Fruit fly (Drosophila melanogaster) whole organism, embryonic: ENCODE measurements around the gene Iru.

ENCODE experiments used
- CG10147 ChIP-seq: fragments of 200-800 bp; sonication (Bioruptor generic); optimal IDR thresholded peaks from 2 replicates; lab custom pipeline; 2019; ENCODE audit warnings: missing biosample characterization, mild to moderate bottlenecking, missing genetic modification characterization, moderate library complexity
- CG11093 ChIP-seq: fragments of 200-800 bp; sonication (Bioruptor generic); IDR thresholded peaks from 3 replicates; pipeline ENCODE4 v1.3.6; 2022; ENCODE audit warnings: missing biosample characterization, missing genetic modification characterization
- CG12071 ChIP-seq: fragments of 200-800 bp; sonication (Bioruptor generic); optimal IDR thresholded peaks from 3 replicates; lab custom pipeline; 2018; ENCODE audit warnings: missing biosample characterization, mild to moderate bottlenecking, missing genetic modification characterization
- CG12219 ChIP-seq: fragments of 200-800 bp; sonication (Bioruptor generic); optimal IDR thresholded peaks from 3 replicates; lab custom pipeline; 2018; ENCODE audit warnings: missing biosample characterization, mild to moderate bottlenecking, missing genetic modification characterization
- CG12236 ChIP-seq: fragments of 200-800 bp; sonication (Bioruptor generic); optimal IDR thresholded peaks from 2 replicates; lab custom pipeline; 2016; ENCODE audit warnings: missing biosample characterization, missing genetic modification characterization
- CG13624 ChIP-seq: fragments of 200-800 bp; sonication (Bioruptor generic); optimal IDR thresholded peaks from 2 replicates; lab custom pipeline; 2016; ENCODE audit warnings: missing biosample characterization, missing genetic modification characterization
- CG13894 ChIP-seq: fragments of 200-800 bp; sonication (Bioruptor generic); optimal IDR thresholded peaks from 3 replicates; lab custom pipeline; 2018; ENCODE audit warnings: missing biosample characterization, mild to moderate bottlenecking, missing genetic modification characterization, moderate library complexity
- CG14667 ChIP-seq: fragments of 200-800 bp; sonication (Bioruptor generic); IDR thresholded peaks from 2 replicates; pipeline ENCODE4 v1.3.6; 2022; ENCODE audit warnings: missing biosample characterization, missing genetic modification characterization
- CG15601 ChIP-seq: fragments of 200-800 bp; sonication (Bioruptor generic); optimal IDR thresholded peaks from 3 replicates; lab custom pipeline; 2019; ENCODE audit warnings: missing biosample characterization, mild to moderate bottlenecking, missing genetic modification characterization, moderate library complexity
- CG1603 ChIP-seq: fragments of 200-800 bp; sonication (Bioruptor generic); optimal IDR thresholded peaks from 2 replicates; lab custom pipeline; 2019; ENCODE audit warnings: missing biosample characterization, mild to moderate bottlenecking, missing genetic modification characterization, moderate library complexity
- CG16813 ChIP-seq: fragments of 200-800 bp; sonication (Bioruptor generic); IDR thresholded peaks from 3 replicates; pipeline ENCODE4 v1.3.6; 2022; ENCODE audit warnings: missing biosample characterization, missing genetic modification characterization; ENCODE audit not compliant: partially characterized antibody
- CG17912 ChIP-seq: fragments of 200-800 bp; sonication (Bioruptor generic); optimal IDR thresholded peaks from 2 replicates; lab custom pipeline; 2018; ENCODE audit warnings: missing biosample characterization, mild to moderate bottlenecking, missing genetic modification characterization
- CG18599 ChIP-seq: fragments of 200-800 bp; sonication (Bioruptor generic); optimal IDR thresholded peaks from 3 replicates; lab custom pipeline; 2017; ENCODE audit warnings: missing biosample characterization, missing genetic modification characterization, mild to moderate bottlenecking, moderate library complexity, missing genetic modification reagents
- CG2889 ChIP-seq: fragments of 200-800 bp; sonication (Bioruptor generic); IDR thresholded peaks from 3 replicates; pipeline ENCODE4 v1.3.6; 2022; ENCODE audit warnings: missing biosample characterization, missing genetic modification characterization
- CG31365 ChIP-seq: fragments of 200-800 bp; sonication (Bioruptor generic); optimal IDR thresholded peaks from 2 replicates; lab custom pipeline; 2018; ENCODE audit warnings: missing biosample characterization, mild to moderate bottlenecking, missing genetic modification characterization
- CG6813 ChIP-seq: fragments of 200-800 bp; sonication (Bioruptor generic); optimal IDR thresholded peaks from 2 replicates; lab custom pipeline; 2017; ENCODE audit warnings: missing biosample characterization, missing genetic modification characterization, mild to moderate bottlenecking, moderate library complexity, missing genetic modification reagents
- CG8359 ChIP-seq: fragments of 200-800 bp; sonication (Bioruptor generic); optimal IDR thresholded peaks from 2 replicates; lab custom pipeline; 2017; ENCODE audit warnings: missing biosample characterization, mild to moderate bottlenecking, missing genetic modification characterization, borderline replicate concordance
- CG8388 ChIP-seq: fragments of 200-800 bp; sonication (Bioruptor generic); optimal IDR thresholded peaks from 2 replicates; lab custom pipeline; 2019; ENCODE audit warnings: missing biosample characterization, mild to moderate bottlenecking, missing genetic modification characterization, moderate library complexity
- CrebB ChIP-seq: fragments of 200-800 bp; sonication (Bioruptor generic); optimal IDR thresholded peaks from 3 replicates; lab custom pipeline; 2018; ENCODE audit warnings: missing biosample characterization, mild to moderate bottlenecking, missing genetic modification characterization
- Hey ChIP-seq: fragments of 200-800 bp; sonication (Bioruptor generic); optimal IDR thresholded peaks from 3 replicates; lab custom pipeline; 2018; ENCODE audit warnings: missing biosample characterization, mild to moderate bottlenecking, missing genetic modification characterization
- Hr51 ChIP-seq, 2 experiments: fragments of 200-800 bp; sonication (Bioruptor generic); optimal IDR thresholded peaks; 2 replicates in 1 of 2; 3 replicates in 1 of 2; lab custom pipeline; 2016 to 2018; ENCODE audit warnings: missing biosample characterization in 2 of 2, missing genetic modification characterization in 2 of 2, mild to moderate bottlenecking in 1 of 2, moderate library complexity in 1 of 2
- Max ChIP-seq: fragments of 200-800 bp; sonication (Bioruptor generic); optimal IDR thresholded peaks from 2 replicates; lab custom pipeline; 2016; ENCODE audit warnings: missing biosample characterization, mild to moderate bottlenecking, missing genetic modification characterization
- NC2β ChIP-seq: fragments of 200-800 bp; sonication (Bioruptor generic); optimal IDR thresholded peaks from 2 replicates; lab custom pipeline; 2016; ENCODE audit warnings: missing biosample characterization, missing genetic modification characterization
- Pdp1 ChIP-seq, 2 experiments: fragments of 200-800 bp; sonication (Bioruptor generic); optimal IDR thresholded peaks; 3 replicates each; lab custom pipeline; 2016; ENCODE audit warnings: missing biosample characterization in 2 of 2, missing genetic modification characterization in 2 of 2, mild to moderate bottlenecking in 1 of 2, moderate library complexity in 1 of 2
- Rx ChIP-seq: fragments of 200-800 bp; sonication (Bioruptor generic); IDR thresholded peaks from 2 replicates; pipeline ENCODE4 v1.3.6; 2022; ENCODE audit warnings: missing biosample characterization, missing genetic modification characterization
- Sox102F ChIP-seq: fragments of 200-800 bp; sonication (Bioruptor generic); optimal IDR thresholded peaks from 2 replicates; lab custom pipeline; 2018; ENCODE audit warnings: missing biosample characterization, mild to moderate bottlenecking, missing genetic modification characterization, moderate library complexity
- TFAM ChIP-seq: fragments of 200-800 bp; sonication (Bioruptor generic); optimal IDR thresholded peaks from 2 replicates; lab custom pipeline; 2017; ENCODE audit warnings: missing biosample characterization, missing genetic modification characterization, inconsistent platforms
- Vsx1 ChIP-seq: fragments of 200-800 bp; sonication (Bioruptor generic); optimal IDR thresholded peaks from 2 replicates; lab custom pipeline; 2017; ENCODE audit warnings: missing biosample characterization, mild to moderate bottlenecking, missing genetic modification characterization, missing genetic modification reagents
- Xbp1 ChIP-seq: fragments of 200-800 bp; sonication (Bioruptor generic); optimal IDR thresholded peaks from 3 replicates; lab custom pipeline; 2016; ENCODE audit warnings: missing biosample characterization, mild to moderate bottlenecking, missing genetic modification characterization
- bab2 ChIP-seq: fragments of 200-800 bp; sonication (Bioruptor generic); optimal IDR thresholded peaks from 2 replicates; lab custom pipeline; 2016; ENCODE audit warnings: missing biosample characterization, missing genetic modification characterization
- cg ChIP-seq: fragments of 200-800 bp; sonication (Bioruptor generic); optimal IDR thresholded peaks from 3 replicates; lab custom pipeline; 2019; ENCODE audit warnings: missing biosample characterization, mild to moderate bottlenecking, missing genetic modification characterization, moderate library complexity
- corto ChIP-seq: fragments of 200-800 bp; sonication (Bioruptor generic); optimal IDR thresholded peaks from 2 replicates; lab custom pipeline; 2016; ENCODE audit warnings: missing biosample characterization, mild to moderate bottlenecking, missing genetic modification characterization, moderate library complexity
- da ChIP-seq: fragments of 200-800 bp; sonication (Bioruptor generic); optimal IDR thresholded peaks from 2 replicates; lab custom pipeline; 2016; ENCODE audit warnings: missing biosample characterization, missing genetic modification characterization
- dmrt99B ChIP-seq: fragments of 200-800 bp; sonication (Bioruptor generic); optimal IDR thresholded peaks from 2 replicates; lab custom pipeline; 2018; ENCODE audit warnings: missing biosample characterization, mild to moderate bottlenecking, missing genetic modification characterization, moderate library complexity
- grau ChIP-seq: fragments of 200-800 bp; optimal IDR thresholded peaks from 3 replicates; lab custom pipeline; 2019; ENCODE audit warnings: missing biosample characterization, mild to moderate bottlenecking, missing genetic modification characterization, moderate library complexity
- her ChIP-seq: fragments of 200-800 bp; sonication (Bioruptor generic); optimal IDR thresholded peaks from 2 replicates; lab custom pipeline; 2016; ENCODE audit warnings: missing biosample characterization, missing genetic modification characterization
- hkb ChIP-seq, 2 experiments: fragments of 200-800 bp in 1 of 2; fragments of >200 bp in 1 of 2; sonication (Bioruptor generic) in 1 of 2; IDR thresholded peaks in 1 of 2; optimal IDR thresholded peaks in 1 of 2; 2 replicates each; pipeline versions ENCODE4 v1.3.6 to Lab custom; 2017 to 2022; ENCODE audit warnings: missing biosample characterization in 1 of 2, missing genetic modification characterization in 1 of 2
- hth ChIP-seq: fragments of >200 bp; optimal IDR thresholded peaks from 2 replicates; lab custom pipeline; 2017; ENCODE audit warnings: inconsistent platforms
- jumu ChIP-seq: fragments of 200-800 bp; sonication (Bioruptor generic); optimal IDR thresholded peaks from 3 replicates; lab custom pipeline; 2016; ENCODE audit warnings: missing biosample characterization, missing genetic modification characterization
- lbe ChIP-seq: fragments of 200-800 bp; sonication (Bioruptor generic); optimal IDR thresholded peaks from 2 replicates; lab custom pipeline; 2016; ENCODE audit warnings: missing biosample characterization, mild to moderate bottlenecking, missing genetic modification characterization
- nmo ChIP-seq: fragments of 200-800 bp; sonication (Bioruptor generic); optimal IDR thresholded peaks from 2 replicates; lab custom pipeline; 2018; ENCODE audit warnings: missing biosample characterization, mild to moderate bottlenecking, missing genetic modification characterization, moderate library complexity
- oc ChIP-seq: fragments of 200-800 bp; sonication (Bioruptor generic); optimal IDR thresholded peaks from 2 replicates; lab custom pipeline; 2018; ENCODE audit warnings: missing biosample characterization, mild to moderate bottlenecking, missing genetic modification characterization, moderate library complexity
- pho ChIP-seq: fragments of 200-800 bp; sonication (Bioruptor generic); optimal IDR thresholded peaks from 2 replicates; lab custom pipeline; 2016; ENCODE audit warnings: missing biosample characterization, missing genetic modification characterization
- pnt ChIP-seq: fragments of 200-800 bp; sonication (Bioruptor generic); optimal IDR thresholded peaks from 3 replicates; lab custom pipeline; 2016; ENCODE audit warnings: missing biosample characterization, missing genetic modification characterization
- shn ChIP-seq: fragments of 200-800 bp; sonication (Bioruptor generic); optimal IDR thresholded peaks from 3 replicates; lab custom pipeline; 2016; ENCODE audit warnings: missing biosample characterization, missing genetic modification characterization
- slp2 ChIP-seq: fragments of 200-800 bp; sonication (Bioruptor generic); optimal IDR thresholded peaks from 2 replicates; lab custom pipeline; 2016; ENCODE audit warnings: missing biosample characterization, missing genetic modification characterization
- tin ChIP-seq: fragments of 200-800 bp; sonication (Bioruptor generic); optimal IDR thresholded peaks from 3 replicates; lab custom pipeline; 2016; ENCODE audit warnings: missing biosample characterization, missing genetic modification characterization
- trem ChIP-seq: fragments of 200-800 bp; optimal IDR thresholded peaks from 3 replicates; lab custom pipeline; 2019; ENCODE audit warnings: missing biosample characterization, mild to moderate bottlenecking, missing genetic modification characterization, moderate library complexity
- trh ChIP-seq: fragments of 200-800 bp; sonication (Bioruptor generic); optimal IDR thresholded peaks from 2 replicates; lab custom pipeline; 2016; ENCODE audit warnings: missing biosample characterization, missing genetic modification characterization
- zfh2 ChIP-seq: fragments of 200-800 bp; sonication (Bioruptor generic); optimal IDR thresholded peaks from 2 replicates; lab custom pipeline; 2016; ENCODE audit warnings: missing biosample characterization, missing genetic modification characterization

The Iru gene

dm6 chr3R:9053021-9053420 is 46.8 kb downstream of the Iru start (continued):
- TF ChIP-seq trh (GFP tag; lab: Kevin White, UChicago) (no peak), CG6813 (GFP tag; lab: Kevin White, UChicago) (peak; percentile 76), CG31365 (tag; lab: Kevin White, UChicago) (peak; percentile 35), CG16813 (no peak), CG17912 (GFP tag; lab: Kevin White, UChicago) (no peak), tin (GFP tag; lab: Kevin White, UChicago) (peak; percentile 27), CG1603 (tag; lab: Kevin White, UChicago) (peak; percentile 43), hth (lab: Kevin White, UChicago) (no peak), CG12219 (peak; percentile 50), her (GFP tag; lab: Kevin White, UChicago) (peak; percentile 85), CG11093 (GFP tag; lab: Robert Waterston, UW) (no peak), slp2 (GFP tag; lab: Kevin White, UChicago) (peak; percentile 50), CG12236 (peak; percentile 29), TFAM (GFP tag; lab: Kevin White, UChicago) (no peak), CG15601 (tag; lab: Kevin White, UChicago) (no peak), nmo (GFP tag; lab: Kevin White, UChicago) (no peak), hkb (optimal IDR thresholded peaks at IDR 0.05; lab: Kevin White, UChicago) (no peak), hkb (GFP tag; IDR thresholded peaks at IDR 0.05; lab: Robert Waterston, UW) (no peak), corto (no peak), CG14667 (GFP tag; lab: Robert Waterston, UW) (no peak), lbe (peak; percentile 64), oc (tag; lab: Kevin White, UChicago) (peak; percentile 43), bab2 (GFP tag; lab: Kevin White, UChicago) (peak; percentile 19), Max (GFP tag; lab: Kevin White, UChicago) (peak; percentile 29), CG18599 (GFP tag; lab: Kevin White, UChicago) (peak; percentile 90), Xbp1 (GFP tag; lab: Kevin White, UChicago) (peak; percentile 38), CG13894 (peak; percentile 82), CG8388 (GFP tag; lab: Kevin White, UChicago) (no peak), dmrt99B (tag; lab: Kevin White, UChicago) (peak; percentile 33), NC2β (GFP tag; lab: Kevin White, UChicago) (peak; percentile 39), Vsx1 (GFP tag; lab: Kevin White, UChicago) (peak; percentile 65), CG10147 (peak; percentile 21), da (GFP tag; lab: Kevin White, UChicago) (peak; percentile 46), pho (GFP tag; lab: Kevin White, UChicago) (peak; percentile 78), pnt (GFP tag; lab: Kevin White, UChicago) (peak; percentile 57), Pdp1 (GFP tag; optimal IDR thresholded peaks at IDR 0.05; lab: Kevin White, UChicago) (peak; percentile 46 to 67), CrebB (tag; lab: Kevin White, UChicago) (peak; percentile 74), jumu (GFP tag; lab: Kevin White, UChicago) (peak; percentile 73), Hr51 (GFP tag; optimal IDR thresholded peaks at IDR 0.05; lab: Kevin White, UChicago) (peak; percentile 19 to 64), cg (GFP tag; lab: Kevin White, UChicago) (peak; percentile 81), grau (tag; lab: Kevin White, UChicago) (peak; percentile 35), Rx (GFP tag; lab: Robert Waterston, UW) (no peak), Hey (tag; lab: Kevin White, UChicago) (no peak), CG8359 (GFP tag; lab: Kevin White, UChicago) (no peak), CG12071 (GFP tag; lab: Kevin White, UChicago) (peak; percentile 56), trem (tag; lab: Kevin White, UChicago) (peak; percentile 24), Sox102F (GFP tag; lab: Kevin White, UChicago) (no peak), zfh2 (GFP tag; lab: Kevin White, UChicago) (peak; percentile 66), shn (GFP tag; lab: Kevin White, UChicago) (peak; percentile 68), CG13624 (peak; percentile 81), CG2889 (GFP tag; lab: Robert Waterston, UW) (no peak)
